Worm (Caenorhabditis elegans): ENCODE data around the gene R12B2.3.

R12B2.3 gene

ce11 chrIII:5826895-5827437, 21.6 kb downstream of the R12B2.3 start:
- TF ChIP-seq zfh-2 (GFP tag; conservative IDR thresholded peaks at IDR 0.05) (0 out of 2 replicates have a peak, but pooled peaks have one; percentile 40), mel-28 (tag; optimal IDR thresholded peaks at IDR 0.05; ENCODE audit: borderline replicate concordance) (no peak), lin-35 (GFP tag; optimal IDR thresholded peaks at IDR 0.05) (no peak), rcor-1 (GFP tag; IDR thresholded peaks at IDR 0.05) (no peak), F49E8.2 (tag; optimal IDR thresholded peaks at IDR 0.05; ENCODE audit: insufficient read depth) (no peak), F37B4.10 (GFP tag; IDR thresholded peaks at IDR 0.05) (0 out of 2 replicates have a peak, but pooled peaks have one; percentile 30)

ce11 chrIII:5828065-5828464, 22.7 kb downstream of the R12B2.3 start:
- TF ChIP-seq Y53F4B.3 (GFP tag; IDR thresholded peaks at IDR 0.05) (no peak), efl-1 (GFP tag; optimal IDR thresholded peaks at IDR 0.05) (no peak), Y67H2A.10 (GFP tag; conservative IDR thresholded peaks at IDR 0.05) (peak; percentile 43; the same call in 1 of the 2 replicates), K11D2.4 (GFP tag; IDR thresholded peaks at IDR 0.05) (0 out of 2 replicates have a peak, but pooled peaks have one; percentile 14), ztf-18 (tag; optimal IDR thresholded peaks at IDR 0.05) (no peak), F39B2.1 (GFP tag; IDR thresholded peaks at IDR 0.05) (no peak), madf-6 (GFP tag; IDR thresholded peaks at IDR 0.05) (0 out of 2 replicates have a peak, but pooled peaks have one; percentile 6), xnd-1 (tag; optimal IDR thresholded peaks at IDR 0.05) (no peak), madf-3 (GFP tag; IDR thresholded peaks at IDR 0.05) (peak; percentile 76), egl-18 (GFP tag; IDR thresholded peaks at IDR 0.05) (no peak), snpc-4 (GFP tag; optimal IDR thresholded peaks at IDR 0.05) (no peak), snpc-4 (tag; optimal IDR thresholded peaks at IDR 0.05) (no peak), B0336.3 (GFP tag; IDR thresholded peaks at IDR 0.05) (peak; percentile 52; the same call in 1 of the 2 replicates), nfya-2 (GFP tag; IDR thresholded peaks at IDR 0.05) (no peak), lin-54 (GFP tag; optimal IDR thresholded peaks at IDR 0.05) (no peak), attf-5 (GFP tag; optimal IDR thresholded peaks at IDR 0.05) (no peak), somi-1 (GFP tag; optimal IDR thresholded peaks at IDR 0.05) (no peak), dpff-1 (tag; optimal IDR thresholded peaks at IDR 0.05) (no peak), Y95B8A.8 (GFP tag; IDR thresholded peaks at IDR 0.05) (peak; percentile 50; the same call in 1 of the 2 replicates), let-526 (GFP tag; IDR thresholded peaks at IDR 0.05) (no peak), mxl-1 (tag; optimal IDR thresholded peaks at IDR 0.05) (no peak), F33H1.4 (GFP tag; IDR thresholded peaks at IDR 0.05) (no peak), bed-1 (GFP tag; IDR thresholded peaks at IDR 0.05) (no peak), egl-44 (GFP tag; IDR thresholded peaks at IDR 0.05) (0 out of 2 replicates have a peak, but pooled peaks have one; percentile 12), cebp-1 (GFP tag; IDR thresholded peaks at IDR 0.05) (no peak), cebp-1 (tag; optimal IDR thresholded peaks at IDR 0.05) (peak; percentile 8), ekl-4 (GFP tag; IDR thresholded peaks at IDR 0.05) (no peak), hmg-1.2 (GFP tag; IDR thresholded peaks at IDR 0.05) (no peak), lag-1 (GFP tag; IDR thresholded peaks at IDR 0.05) (no peak), him-1 (tag; optimal IDR thresholded peaks at IDR 0.05) (no peak), ceh-100 (GFP tag; IDR thresholded peaks at IDR 0.05) (no peak), tbx-9 (tag; optimal IDR thresholded peaks at IDR 0.05; ENCODE audit: borderline replicate concordance) (no peak), nhr-120 (GFP tag; IDR thresholded peaks at IDR 0.05) (no peak), ZK185.1 (tag; optimal IDR thresholded peaks at IDR 0.05; ENCODE audit: poor library complexity, severe bottlenecking) (peak; percentile 0), dox-1 (GFP tag; IDR thresholded peaks at IDR 0.05) (0 out of 2 replicates have a peak, but pooled peaks have one; percentile 5), snpc-1.3 (tag; optimal IDR thresholded peaks at IDR 0.05; ENCODE audit: insufficient read depth) (no peak), lir-1 (GFP tag; conservative IDR thresholded peaks at IDR 0.05) (0 out of 2 replicates have a peak, but pooled peaks have one; percentile 5), nhr-179 (tag; optimal IDR thresholded peaks at IDR 0.05) (no peak), C17E4.6 (GFP tag; IDR thresholded peaks at IDR 0.05) (no peak)

All from whole organism, young adult.